Fruit fly (Drosophila melanogaster): ENCODE measurements around the gene CG10949.

Gene CG10949

dm6 chr2L:20416754-20417563 is at the start of gene CG10949, which contains the start of gene Arpc2 (continued):
- TF ChIP-seq Oaz (GFP tag; IDR thresholded peaks at IDR 0.05) (no peak), prd (optimal IDR thresholded peaks at IDR 0.05) (no peak), prd (GFP tag; IDR thresholded peaks at IDR 0.05) (peak; percentile 59; the same call in 1 of the 3 replicates), jumu (GFP tag; optimal IDR thresholded peaks at IDR 0.05) (no peak), sens-2 (GFP tag; IDR thresholded peaks at IDR 0.05) (no peak), jing (GFP tag; optimal IDR thresholded peaks at IDR 0.05) (no peak), Bdp1 (GFP tag; optimal IDR thresholded peaks at IDR 0.05) (no peak), CG15269 (tag; optimal IDR thresholded peaks at IDR 0.05) (peak; percentile 75), Mad (GFP tag; optimal IDR thresholded peaks at IDR 0.05) (peak; percentile 8), CG10565 (GFP tag; optimal IDR thresholded peaks at IDR 0.05) (no peak), CG14860 (GFP tag; IDR thresholded peaks at IDR 0.05; ENCODE audit: partially characterized antibody) (peak; percentile 61), seq (GFP tag; IDR thresholded peaks at IDR 0.05) (no peak), CG17912 (GFP tag; optimal IDR thresholded peaks at IDR 0.05) (no peak), HLH4C (GFP tag; IDR thresholded peaks at IDR 0.05; ENCODE audit: partially characterized antibody) (peak; percentile 28; the same call in 2 of the 3 replicates), Myb (GFP tag; optimal IDR thresholded peaks at IDR 0.05) (no peak), CG15073 (GFP tag; optimal IDR thresholded peaks at IDR 0.05) (no peak), Stat92E (GFP tag; optimal IDR thresholded peaks at IDR 0.05) (no peak), CG4404 (GFP tag; IDR thresholded peaks at IDR 0.05) (peak; percentile 23; the same call in 1 of the 2 replicates), CG10274 (GFP tag; optimal IDR thresholded peaks at IDR 0.05) (no peak), CG10654 (GFP tag; optimal IDR thresholded peaks at IDR 0.05) (peak; percentile 47), CG7357 (GFP tag; IDR thresholded peaks at IDR 0.05) (peak; percentile 37; the same call in 1 of the 3 replicates), Rfx (GFP tag; IDR thresholded peaks at IDR 0.05) (peak; percentile 34; the same call in 1 of the 2 replicates), CG3163 (GFP tag; optimal IDR thresholded peaks at IDR 0.05) (no peak), psq (GFP tag; optimal IDR thresholded peaks at IDR 0.05) (no peak), amos (GFP tag; IDR thresholded peaks at IDR 0.05; ENCODE audit: partially characterized antibody) (peak; percentile 73), Ptx1 (GFP tag; IDR thresholded peaks at IDR 0.05) (no peak; the same call in 1 of the 2 replicates), Nf-YC (tag; optimal IDR thresholded peaks at IDR 0.05) (peak; percentile 69), CG17385 (GFP tag; optimal IDR thresholded peaks at IDR 0.05) (peak; percentile 95), mld (GFP tag; IDR thresholded peaks at IDR 0.05; ENCODE audit: partially characterized antibody) (no peak), CG16813 (GFP tag; IDR thresholded peaks at IDR 0.05; ENCODE audit: partially characterized antibody) (peak; percentile 65), gt (GFP tag; IDR thresholded peaks at IDR 0.05) (no peak), esg (GFP tag; conservative IDR thresholded peaks at IDR 0.05) (no peak), CG17328 (GFP tag; IDR thresholded peaks at IDR 0.05) (no peak), CG2120 (GFP tag; optimal IDR thresholded peaks at IDR 0.05) (peak; percentile 58), fd96Cb (tag; optimal IDR thresholded peaks at IDR 0.05) (no peak), CG2712 (tag; optimal IDR thresholded peaks at IDR 0.05) (peak; percentile 75), CG17829 (tag; optimal IDR thresholded peaks at IDR 0.05) (peak; percentile 73), CG2678 (tag; optimal IDR thresholded peaks at IDR 0.05) (peak; percentile 74), tgo (GFP tag; IDR thresholded peaks at IDR 0.05) (no peak), Ssrp (tag; optimal IDR thresholded peaks at IDR 0.05) (peak; percentile 31), ftz-f1 (GFP tag; optimal IDR thresholded peaks at IDR 0.05) (no peak), CHES-1-like (GFP tag; optimal IDR thresholded peaks at IDR 0.05) (no peak), CG15696 (tag; optimal IDR thresholded peaks at IDR 0.05) (peak; percentile 62), crol (GFP tag; IDR thresholded peaks at IDR 0.05) (no peak), pan (optimal IDR thresholded peaks at IDR 0.05) (no peak), pan (GFP tag; optimal IDR thresholded peaks at IDR 0.05 in 1 of 2, IDR thresholded peaks at IDR 0.05 in 1 of 2) (peak in 1 of 2 experiments; percentile 35), ro (GFP tag; IDR thresholded peaks at IDR 0.05) (no peak), Bteb2 (GFP tag; optimal IDR thresholded peaks at IDR 0.05) (no peak), odd (GFP tag; optimal IDR thresholded peaks at IDR 0.05) (peak; percentile 8), schlank (tag; optimal IDR thresholded peaks at IDR 0.05) (no peak)
